Fruit fly (Drosophila melanogaster) whole organism, embryonic: ENCODE measurements around the gene CG15330.
A peak's percentile ranks its signal among the peaks of the same experiment; 100 is the strongest.

Experiments used
- BtbVII ChIP-seq: fragments of 200-800 bp; sonication (Bioruptor generic); optimal IDR thresholded peaks from 3 replicates; lab custom pipeline; 2017; ENCODE audit warnings: missing biosample characterization, mild to moderate bottlenecking, missing genetic modification characterization
- CG10366 ChIP-seq: fragments of 200-800 bp; sonication (Bioruptor generic); IDR thresholded peaks from 2 replicates; pipeline ENCODE4 v1.3.6; 2022; ENCODE audit warnings: missing biosample characterization, missing genetic modification characterization
- CG10431 ChIP-seq: fragments of 200-800 bp; sonication (Bioruptor generic); optimal IDR thresholded peaks from 3 replicates; lab custom pipeline; 2018; ENCODE audit warnings: missing biosample characterization, mild to moderate bottlenecking, missing genetic modification characterization
- CG10959 ChIP-seq: fragments of 200-800 bp; sonication (Bioruptor generic); IDR thresholded peaks from 2 replicates; pipeline ENCODE4 v1.3.6; 2022; ENCODE audit warnings: missing biosample characterization, missing genetic modification characterization
- CG10979 ChIP-seq: fragments of 200-800 bp; sonication (Bioruptor generic); optimal IDR thresholded peaks from 2 replicates; lab custom pipeline; 2018; ENCODE audit warnings: missing biosample characterization, mild to moderate bottlenecking, missing genetic modification characterization, moderate library complexity
- CG12219 ChIP-seq: fragments of 200-800 bp; sonication (Bioruptor generic); optimal IDR thresholded peaks from 3 replicates; lab custom pipeline; 2018; ENCODE audit warnings: missing biosample characterization, mild to moderate bottlenecking, missing genetic modification characterization
- CG12391 ChIP-seq: fragments of 200-800 bp; sonication (Bioruptor generic); optimal IDR thresholded peaks from 3 replicates; lab custom pipeline; 2018; ENCODE audit warnings: missing biosample characterization, mild to moderate bottlenecking, missing genetic modification characterization, moderate library complexity
- CG17361 ChIP-seq: fragments of 200-800 bp; sonication (Bioruptor generic); IDR thresholded peaks from 3 replicates; pipeline ENCODE4 v1.3.6; 2022; ENCODE audit warnings: missing biosample characterization, missing genetic modification characterization
- CG17612 ChIP-seq: fragments of 200-800 bp; sonication (Bioruptor generic); IDR thresholded peaks from 2 replicates; pipeline ENCODE4 v1.3.6; 2022; ENCODE audit warnings: missing biosample characterization, missing genetic modification characterization
- CG2678 ChIP-seq: fragments of 200-800 bp; sonication (Bioruptor generic); optimal IDR thresholded peaks from 3 replicates; lab custom pipeline; 2019; ENCODE audit warnings: missing biosample characterization, mild to moderate bottlenecking, missing genetic modification characterization, moderate library complexity
- CG2712 ChIP-seq: fragments of 200-800 bp; optimal IDR thresholded peaks from 3 replicates; lab custom pipeline; 2019; ENCODE audit warnings: missing biosample characterization, mild to moderate bottlenecking, missing genetic modification characterization, moderate library complexity
- CG2889 ChIP-seq: fragments of 200-800 bp; sonication (Bioruptor generic); IDR thresholded peaks from 3 replicates; pipeline ENCODE4 v1.3.6; 2022; ENCODE audit warnings: missing biosample characterization, missing genetic modification characterization
- CG31441 ChIP-seq: fragments of 200-800 bp; sonication (Bioruptor generic); IDR thresholded peaks from 2 replicates; pipeline ENCODE4 v1.3.6; 2022; ENCODE audit warnings: missing biosample characterization, missing genetic modification characterization
- CG3847 ChIP-seq: fragments of 200-800 bp; sonication (Bioruptor generic); IDR thresholded peaks from 2 replicates; pipeline ENCODE4 v1.3.6; 2022; ENCODE audit warnings: missing biosample characterization, missing genetic modification characterization
- CG5245 ChIP-seq: fragments of 200-800 bp; sonication (Bioruptor generic); optimal IDR thresholded peaks from 3 replicates; lab custom pipeline; 2016; ENCODE audit warnings: missing biosample characterization, missing genetic modification characterization
- CG6175 ChIP-seq: fragments of 200-800 bp; sonication (Bioruptor generic); IDR thresholded peaks from 3 replicates; pipeline ENCODE4 v1.3.6; 2022; ENCODE audit warnings: missing biosample characterization, missing genetic modification characterization
- CG8281 ChIP-seq: fragments of 200-800 bp; sonication (Bioruptor generic); optimal IDR thresholded peaks from 2 replicates; lab custom pipeline; 2018; ENCODE audit warnings: missing biosample characterization, mild to moderate bottlenecking, missing genetic modification characterization, moderate library complexity
- CG9437 ChIP-seq: fragments of 200-800 bp; sonication (Bioruptor generic); optimal IDR thresholded peaks from 2 replicates; lab custom pipeline; 2018; ENCODE audit warnings: missing biosample characterization, mild to moderate bottlenecking, missing genetic modification characterization
- CG9609 ChIP-seq: fragments of 200-800 bp; sonication (Bioruptor generic); optimal IDR thresholded peaks from 3 replicates; lab custom pipeline; 2016; ENCODE audit warnings: missing biosample characterization, missing genetic modification characterization
- Dek ChIP-seq: fragments of 200-800 bp; sonication (Bioruptor generic); optimal IDR thresholded peaks from 3 replicates; lab custom pipeline; 2019; ENCODE audit warnings: missing biosample characterization, mild to moderate bottlenecking, missing genetic modification characterization, moderate library complexity
- Dref ChIP-seq: fragments of 200-800 bp; sonication (Bioruptor generic); IDR thresholded peaks from 2 replicates; pipeline ENCODE4 v1.3.6; 2022; ENCODE audit warnings: missing biosample characterization, missing genetic modification characterization
- Drgx ChIP-seq: fragments of 200-800 bp; sonication (Bioruptor generic); IDR thresholded peaks from 2 replicates; pipeline ENCODE4 v1.3.6; 2022; ENCODE audit warnings: missing biosample characterization, missing genetic modification characterization
- Ets65A ChIP-seq: fragments of 200-800 bp; sonication (Bioruptor generic); peaks from one replicate; lab custom pipeline; 2016; ENCODE audit warnings: missing biosample characterization, missing genetic modification characterization
- Hr78 ChIP-seq, 2 experiments: fragments of 200-800 bp in 1 of 2; fragments of >200 bp in 1 of 2; sonication (Bioruptor generic) in 1 of 2; optimal IDR thresholded peaks; 2 replicates each; lab custom pipeline; 2017 to 2019; ENCODE audit warnings: missing biosample characterization in 2 of 2, missing genetic modification characterization in 2 of 2, mild to moderate bottlenecking in 1 of 2, moderate library complexity in 1 of 2
- Hsf ChIP-seq: fragments of 200-800 bp; sonication (Bioruptor generic); optimal IDR thresholded peaks from 3 replicates; lab custom pipeline; 2016; ENCODE audit warnings: missing biosample characterization, missing genetic modification characterization
- Jarid2 ChIP-seq: fragments of 200-800 bp; sonication (Bioruptor generic); optimal IDR thresholded peaks from 3 replicates; lab custom pipeline; 2017; ENCODE audit warnings: mild to moderate bottlenecking, missing biosample characterization, missing genetic modification reagents, missing genetic modification characterization
- Med ChIP-seq: fragments of 200-800 bp; sonication (Bioruptor generic); peaks from one replicate; lab custom pipeline; 2016; ENCODE audit warnings: missing biosample characterization, missing genetic modification characterization, mild to moderate bottlenecking, inconsistent platforms, moderate library complexity
- Opbp ChIP-seq: fragments of 200-800 bp; sonication (Bioruptor generic); IDR thresholded peaks from 3 replicates; pipeline ENCODE4 v1.3.6; 2022; ENCODE audit warnings: missing biosample characterization, missing genetic modification characterization; ENCODE audit not compliant: partially characterized antibody
- Sry-δ ChIP-seq: fragments of 200-800 bp; sonication (Bioruptor generic); optimal IDR thresholded peaks from 2 replicates; lab custom pipeline; 2016; ENCODE audit warnings: missing biosample characterization, missing genetic modification characterization
- Ssrp ChIP-seq: fragments of 200-800 bp; sonication (Bioruptor generic); optimal IDR thresholded peaks from 2 replicates; lab custom pipeline; 2018; ENCODE audit warnings: missing biosample characterization, mild to moderate bottlenecking, missing genetic modification characterization, moderate library complexity
- ac ChIP-seq: fragments of 200-800 bp; sonication (Bioruptor generic); optimal IDR thresholded peaks from 3 replicates; lab custom pipeline; 2017; ENCODE audit warnings: missing biosample characterization, mild to moderate bottlenecking, missing genetic modification characterization
- cad ChIP-seq: fragments of >200 bp; optimal IDR thresholded peaks from 2 replicates; lab custom pipeline; 2017; ENCODE audit warnings: missing biosample characterization, missing genetic modification characterization
- chn ChIP-seq: fragments of 200-800 bp; sonication (Bioruptor generic); optimal IDR thresholded peaks from 2 replicates; lab custom pipeline; 2016; ENCODE audit warnings: missing biosample characterization, missing genetic modification characterization
- dan ChIP-seq: fragments of 200-800 bp; sonication (Bioruptor generic); IDR thresholded peaks from 2 replicates; pipeline ENCODE4 v1.3.6; 2022; ENCODE audit warnings: missing biosample characterization, missing genetic modification characterization
- dati ChIP-seq: fragments of 200-800 bp; sonication (Bioruptor generic); IDR thresholded peaks from 2 replicates; pipeline ENCODE4 v1.3.6; 2022; ENCODE audit warnings: missing biosample characterization, missing genetic modification characterization
- dmrt11E ChIP-seq: fragments of 200-800 bp; sonication (Bioruptor generic); optimal IDR thresholded peaks from 3 replicates; lab custom pipeline; 2018; ENCODE audit warnings: missing biosample characterization, mild to moderate bottlenecking, missing genetic modification characterization, moderate library complexity
- dmrt99B ChIP-seq: fragments of 200-800 bp; sonication (Bioruptor generic); optimal IDR thresholded peaks from 2 replicates; lab custom pipeline; 2018; ENCODE audit warnings: missing biosample characterization, mild to moderate bottlenecking, missing genetic modification characterization, moderate library complexity
- gfzf ChIP-seq: fragments of 200-800 bp; sonication (Bioruptor generic); optimal IDR thresholded peaks from 2 replicates; lab custom pipeline; 2016; ENCODE audit warnings: missing biosample characterization, mild to moderate bottlenecking, missing genetic modification characterization, moderate library complexity
- gro ChIP-seq: fragments of 200-800 bp; sonication (Bioruptor generic); optimal IDR thresholded peaks from 2 replicates; lab custom pipeline; 2016; ENCODE audit warnings: missing biosample characterization, missing genetic modification characterization
- h ChIP-seq: fragments of >200 bp; optimal IDR thresholded peaks from 2 replicates; lab custom pipeline; 2017
- hkb ChIP-seq, 2 experiments: fragments of 200-800 bp in 1 of 2; fragments of >200 bp in 1 of 2; sonication (Bioruptor generic) in 1 of 2; IDR thresholded peaks in 1 of 2; optimal IDR thresholded peaks in 1 of 2; 2 replicates each; pipeline versions ENCODE4 v1.3.6 to Lab custom; 2017 to 2022; ENCODE audit warnings: missing biosample characterization in 1 of 2, missing genetic modification characterization in 1 of 2
- ind ChIP-seq: fragments of 200-800 bp; sonication (Bioruptor generic); optimal IDR thresholded peaks from 3 replicates; lab custom pipeline; 2016; ENCODE audit warnings: missing biosample characterization, missing genetic modification characterization
- lola ChIP-seq, 3 experiments: fragments of >200 bp in 2 of 3; fragments of 200-800 bp in 1 of 3; sonication (Bioruptor generic) in 1 of 3; optimal IDR thresholded peaks; 2 replicates each; lab custom pipeline; 2017 to 2019; ENCODE audit warnings: missing biosample characterization in 3 of 3, missing genetic modification characterization in 3 of 3, mild to moderate bottlenecking in 1 of 3, moderate library complexity in 1 of 3
- pho ChIP-seq: fragments of 200-800 bp; sonication (Bioruptor generic); optimal IDR thresholded peaks from 2 replicates; lab custom pipeline; 2016; ENCODE audit warnings: missing biosample characterization, missing genetic modification characterization
- phol ChIP-seq: fragments of 200-800 bp; sonication (Bioruptor generic); optimal IDR thresholded peaks from 3 replicates; lab custom pipeline; 2018; ENCODE audit warnings: missing biosample characterization, mild to moderate bottlenecking, missing genetic modification characterization, moderate library complexity
- pum ChIP-seq: fragments of 200-800 bp; sonication (Bioruptor generic); optimal IDR thresholded peaks from 2 replicates; lab custom pipeline; 2016; ENCODE audit warnings: missing biosample characterization, missing genetic modification characterization
- sob ChIP-seq: fragments of 200-800 bp; sonication (Bioruptor generic); IDR thresholded peaks from 2 replicates; pipeline ENCODE4 v1.3.6; 2022; ENCODE audit warnings: missing biosample characterization, missing genetic modification characterization
- trem ChIP-seq: fragments of 200-800 bp; optimal IDR thresholded peaks from 3 replicates; lab custom pipeline; 2019; ENCODE audit warnings: missing biosample characterization, mild to moderate bottlenecking, missing genetic modification characterization, moderate library complexity
- usp ChIP-seq: fragments of >200 bp; optimal IDR thresholded peaks from 2 replicates; lab custom pipeline; 2017; ENCODE audit warnings: missing biosample characterization, missing genetic modification characterization

Gene CG15330

DNA sequence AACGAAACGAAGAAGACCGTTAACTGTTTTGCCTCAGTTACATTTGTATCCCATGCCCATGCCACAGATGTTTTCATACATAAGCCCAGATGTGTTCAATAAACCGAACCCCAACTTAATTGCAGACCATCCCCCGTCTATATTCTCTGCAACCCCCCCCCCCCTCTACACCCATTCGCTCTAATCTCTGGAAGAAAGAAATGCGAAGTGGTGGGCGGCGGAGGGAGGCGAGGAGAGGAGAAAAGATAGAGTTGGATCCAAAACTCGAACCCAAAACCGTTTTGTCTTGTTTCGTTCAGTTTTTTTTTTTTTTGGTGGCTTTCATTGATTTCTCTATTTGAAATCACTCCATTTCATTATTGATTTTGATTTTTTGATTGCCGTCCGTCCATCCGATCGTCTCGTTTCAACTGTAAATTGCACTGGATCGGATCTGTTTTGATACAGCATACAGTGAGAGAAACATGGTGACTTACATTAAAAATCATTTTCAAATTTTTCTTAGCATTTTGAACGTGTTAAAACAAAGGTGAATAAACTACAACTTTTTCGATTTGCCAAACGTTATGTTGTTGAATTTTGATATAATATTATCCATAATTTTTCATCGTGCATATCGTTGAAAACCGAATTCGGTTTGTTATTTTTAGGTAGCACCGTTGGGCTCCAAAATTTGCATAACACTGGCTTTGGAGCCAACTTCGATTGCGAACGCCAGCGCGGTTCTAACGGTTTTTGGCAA is 19.8 kb downstream of the CG15330 start (continued):
- TF ChIP-seq CG10959, result no peak
- TF ChIP-seq CG8281 (tag; lab: Kevin White, UChicago), result no peak
- TF ChIP-seq Sry-δ, result no peak
- peak; percentile 49 for TF ChIP-seq CG10979 (tag; lab: Kevin White, UChicago)
- peak; percentile 92 for TF ChIP-seq Ets65A (GFP tag; lab: Kevin White, UChicago)
- no peak for TF ChIP-seq usp (GFP tag; lab: Kevin White, UChicago)
- TF ChIP-seq Opbp (GFP tag; lab: Robert Waterston, UW), result no peak
- TF ChIP-seq sob (GFP tag; lab: Robert Waterston, UW), result no peak
- TF ChIP-seq chn, result peak; percentile 28
- TF ChIP-seq CG9609, result peak; percentile 1
- TF ChIP-seq CG2889 (GFP tag; lab: Robert Waterston, UW), result no peak
- TF ChIP-seq Dref (GFP tag; lab: Robert Waterston, UW), result no peak
- TF ChIP-seq dmrt11E (tag; lab: Kevin White, UChicago), result peak; percentile 2
- TF ChIP-seq gro (GFP tag; lab: Kevin White, UChicago), result no peak
- no peak for TF ChIP-seq CG10431
- TF ChIP-seq lola (GFP tag; optimal IDR thresholded peaks at IDR 0.05; lab: Kevin White, UChicago), result peak in 1 of 3 experiments; percentile 14
- TF ChIP-seq ac (GFP tag; lab: Kevin White, UChicago), result no peak
- TF ChIP-seq h (lab: Kevin White, UChicago), result no peak
- peak; percentile 4 for TF ChIP-seq trem (tag; lab: Kevin White, UChicago)
- no peak for TF ChIP-seq gfzf (GFP tag; lab: Kevin White, UChicago)
- peak; percentile 77 for TF ChIP-seq Med (GFP tag; lab: Kevin White, UChicago)
- TF ChIP-seq CG10366 (GFP tag; lab: Robert Waterston, UW), result peak; percentile 36; the same call in 1 of the 2 replicates
- no peak for TF ChIP-seq CG9437 (GFP tag; lab: Kevin White, UChicago)
- no peak for TF ChIP-seq CG6175 (GFP tag; lab: Robert Waterston, UW)
- no peak for TF ChIP-seq Jarid2
- no peak for TF ChIP-seq cad (GFP tag; lab: Kevin White, UChicago)
- peak; percentile 56 for TF ChIP-seq dmrt99B (tag; lab: Kevin White, UChicago)
- TF ChIP-seq CG31441 (GFP tag; lab: Robert Waterston, UW), result peak; percentile 30; the same call in 1 of the 2 replicates
- TF ChIP-seq CG17612 (GFP tag; lab: Robert Waterston, UW), result no peak
- TF ChIP-seq CG2712, result peak; percentile 47
- TF ChIP-seq CG3847 (GFP tag; lab: Robert Waterston, UW), result no peak
- peak; percentile 47 for TF ChIP-seq phol (tag; lab: Kevin White, UChicago)
- no peak for TF ChIP-seq dati (GFP tag; lab: Robert Waterston, UW)
- peak; percentile 16 for TF ChIP-seq CG12219 (GFP tag; lab: Kevin White, UChicago)
- no peak for TF ChIP-seq pho (GFP tag; lab: Kevin White, UChicago)
- no peak for TF ChIP-seq hkb (optimal IDR thresholded peaks at IDR 0.05; lab: Kevin White, UChicago)
- TF ChIP-seq hkb (GFP tag; IDR thresholded peaks at IDR 0.05; lab: Robert Waterston, UW), result no peak
- no peak for TF ChIP-seq dan (GFP tag; lab: Robert Waterston, UW)
- peak; percentile 39 for TF ChIP-seq Ssrp (tag; lab: Kevin White, UChicago)
- TF ChIP-seq BtbVII (GFP tag; lab: Kevin White, UChicago), result no peak
- peak; percentile 2 for TF ChIP-seq Hsf (GFP tag; lab: Kevin White, UChicago)
- peak; percentile 36 for TF ChIP-seq ind (GFP tag; lab: Kevin White, UChicago)
- peak; percentile 33 for TF ChIP-seq CG2678 (tag; lab: Kevin White, UChicago)
- peak; percentile 14 for TF ChIP-seq CG5245
- TF ChIP-seq Hr78 (GFP tag; optimal IDR thresholded peaks at IDR 0.05; lab: Kevin White, UChicago), result no peak
- TF ChIP-seq pum, result peak; percentile 24
- TF ChIP-seq CG12391 (tag; lab: Kevin White, UChicago), result peak; percentile 50
- TF ChIP-seq Drgx, result peak; percentile 35; the same call in 1 of the 2 replicates
- TF ChIP-seq Dek, result no peak
- TF ChIP-seq CG17361, result 0 out of 3 replicates have a peak, but pooled peaks have one; percentile 33
